Fruit fly (Drosophila melanogaster) whole organism, embryonic: ENCODE measurements around the gene CG4456.
A peak's percentile ranks its signal among the peaks of the same experiment; 100 is the strongest.

Experiments
- C15 ChIP-seq: fragments of 200-800 bp; sonication (Bioruptor generic); IDR thresholded peaks from 3 replicates; pipeline ENCODE4 v1.3.6; 2022; ENCODE audit warnings: missing biosample characterization, missing genetic modification characterization
- CG10209 ChIP-seq: fragments of 200-800 bp; sonication (Bioruptor generic); optimal IDR thresholded peaks from 3 replicates; lab custom pipeline; 2017; ENCODE audit warnings: missing biosample characterization, mild to moderate bottlenecking, missing genetic modification characterization, missing genetic modification reagents
- CG10321 ChIP-seq: fragments of 200-800 bp; sonication (Bioruptor generic); IDR thresholded peaks from 2 replicates; pipeline ENCODE4 v1.3.6; 2022; ENCODE audit warnings: missing biosample characterization, missing genetic modification characterization
- CG10565 ChIP-seq: fragments of 200-800 bp; sonication (Bioruptor generic); optimal IDR thresholded peaks from 3 replicates; lab custom pipeline; 2016; ENCODE audit warnings: missing biosample characterization, mild to moderate bottlenecking, missing genetic modification characterization
- CG12219 ChIP-seq: fragments of 200-800 bp; sonication (Bioruptor generic); optimal IDR thresholded peaks from 3 replicates; lab custom pipeline; 2018; ENCODE audit warnings: missing biosample characterization, mild to moderate bottlenecking, missing genetic modification characterization
- CG12299 ChIP-seq: fragments of 200-800 bp; sonication (Bioruptor generic); optimal IDR thresholded peaks from 2 replicates; lab custom pipeline; 2018; ENCODE audit warnings: missing biosample characterization, mild to moderate bottlenecking, missing genetic modification characterization
- CG12942 ChIP-seq: fragments of 200-800 bp; sonication (Bioruptor generic); optimal IDR thresholded peaks from 3 replicates; lab custom pipeline; 2016; ENCODE audit warnings: missing biosample characterization, missing genetic modification characterization
- CG13775 ChIP-seq: fragments of 200-800 bp; sonication (Bioruptor generic); optimal IDR thresholded peaks from 3 replicates; lab custom pipeline; 2017; ENCODE audit warnings: missing biosample characterization, mild to moderate bottlenecking, missing genetic modification characterization
- CG15269 ChIP-seq: fragments of 200-800 bp; sonication (Bioruptor generic); optimal IDR thresholded peaks from 2 replicates; lab custom pipeline; 2018; ENCODE audit warnings: missing biosample characterization, mild to moderate bottlenecking, missing genetic modification characterization, moderate library complexity
- CG15514 ChIP-seq: fragments of 200-800 bp; sonication (Bioruptor generic); optimal IDR thresholded peaks from 3 replicates; lab custom pipeline; 2017; ENCODE audit warnings: missing biosample characterization, missing genetic modification characterization, mild to moderate bottlenecking, moderate library complexity, missing genetic modification reagents
- CG17568 ChIP-seq: fragments of 200-800 bp; sonication (Bioruptor generic); optimal IDR thresholded peaks from 2 replicates; lab custom pipeline; 2018; ENCODE audit warnings: missing biosample characterization, mild to moderate bottlenecking, missing genetic modification characterization, moderate library complexity
- CG1832 ChIP-seq: fragments of 200-800 bp; sonication (Bioruptor generic); optimal IDR thresholded peaks from 2 replicates; lab custom pipeline; 2017; ENCODE audit warnings: missing biosample characterization, mild to moderate bottlenecking, missing genetic modification characterization, inconsistent platforms
- CG18764 ChIP-seq: fragments of 200-800 bp; sonication (Bioruptor generic); optimal IDR thresholded peaks from 3 replicates; lab custom pipeline; 2016; ENCODE audit warnings: missing biosample characterization, missing genetic modification characterization
- CG30020 ChIP-seq: fragments of 200-800 bp; optimal IDR thresholded peaks from 2 replicates; lab custom pipeline; 2019; ENCODE audit warnings: missing biosample characterization, mild to moderate bottlenecking, missing genetic modification characterization, moderate library complexity
- CG31388 ChIP-seq: fragments of 200-800 bp; sonication (Bioruptor generic); optimal IDR thresholded peaks from 2 replicates; lab custom pipeline; 2016; ENCODE audit warnings: missing biosample characterization, missing genetic modification characterization
- CG32772 ChIP-seq: fragments of 200-800 bp; sonication (Bioruptor generic); IDR thresholded peaks from 2 replicates; pipeline ENCODE4 v1.3.6; 2022; ENCODE audit warnings: missing biosample characterization, missing genetic modification characterization
- CG33213 ChIP-seq: fragments of 200-800 bp; sonication (Bioruptor generic); optimal IDR thresholded peaks from 3 replicates; lab custom pipeline; 2016; ENCODE audit warnings: missing biosample characterization, missing genetic modification characterization
- CG34224 ChIP-seq: fragments of 200-800 bp; sonication (Bioruptor generic); IDR thresholded peaks from 3 replicates; pipeline ENCODE4 v1.3.6; 2022; ENCODE audit warnings: missing biosample characterization, missing genetic modification characterization; ENCODE audit not compliant: partially characterized antibody
- CG42726 ChIP-seq: fragments of 200-800 bp; sonication (Bioruptor generic); IDR thresholded peaks from 2 replicates; pipeline ENCODE4 v1.3.6; 2022; ENCODE audit warnings: missing biosample characterization, missing genetic modification characterization; ENCODE audit not compliant: partially characterized antibody
- CG43689 ChIP-seq: fragments of 200-800 bp; sonication (Bioruptor generic); IDR thresholded peaks from 2 replicates; pipeline ENCODE4 v1.3.6; 2022; ENCODE audit warnings: missing biosample characterization, missing genetic modification characterization
- CG7357 ChIP-seq: fragments of 200-800 bp; sonication (Bioruptor generic); IDR thresholded peaks from 3 replicates; pipeline ENCODE4 v1.3.6; 2022; ENCODE audit warnings: missing biosample characterization, missing genetic modification characterization
- CG7745 ChIP-seq: fragments of 200-800 bp; sonication (Bioruptor generic); optimal IDR thresholded peaks from 2 replicates; lab custom pipeline; 2018; ENCODE audit warnings: missing biosample characterization, mild to moderate bottlenecking, missing genetic modification characterization, moderate library complexity
- CG8765 ChIP-seq: fragments of 200-800 bp; sonication (Bioruptor generic); IDR thresholded peaks from 2 replicates; pipeline ENCODE4 v1.3.6; 2022; ENCODE audit warnings: missing biosample characterization, missing genetic modification characterization
- CG9609 ChIP-seq: fragments of 200-800 bp; sonication (Bioruptor generic); optimal IDR thresholded peaks from 3 replicates; lab custom pipeline; 2016; ENCODE audit warnings: missing biosample characterization, missing genetic modification characterization
- CG9817 ChIP-seq: fragments of 200-800 bp; sonication (Bioruptor generic); optimal IDR thresholded peaks from 2 replicates; lab custom pipeline; 2018; ENCODE audit warnings: missing biosample characterization, mild to moderate bottlenecking, missing genetic modification characterization, moderate library complexity
- CG9932 ChIP-seq: fragments of 200-800 bp; sonication (Bioruptor generic); IDR thresholded peaks from 2 replicates; pipeline ENCODE4 v1.3.6; 2022; ENCODE audit warnings: missing biosample characterization, missing genetic modification characterization
- NFAT ChIP-seq: fragments of 200-800 bp; sonication (Bioruptor generic); IDR thresholded peaks from 2 replicates; pipeline ENCODE4 v1.3.6; 2022; ENCODE audit warnings: missing biosample characterization, missing genetic modification characterization
- NK7.1 ChIP-seq: fragments of 200-800 bp; sonication (Bioruptor generic); optimal IDR thresholded peaks from 3 replicates; lab custom pipeline; 2016; ENCODE audit warnings: missing biosample characterization, missing genetic modification characterization
- Optix ChIP-seq: fragments of 200-800 bp; sonication (Bioruptor generic); IDR thresholded peaks from 3 replicates; pipeline ENCODE4 v1.3.6; 2022; ENCODE audit warnings: missing biosample characterization, missing genetic modification characterization
- PHDP ChIP-seq: fragments of 200-800 bp; sonication (Bioruptor generic); optimal IDR thresholded peaks from 3 replicates; lab custom pipeline; 2018; ENCODE audit warnings: missing biosample characterization, mild to moderate bottlenecking, missing genetic modification characterization, moderate library complexity
- Scr ChIP-seq: fragments of 200-800 bp; sonication (Bioruptor generic); IDR thresholded peaks from 2 replicates; pipeline ENCODE4 v1.3.6; 2022; ENCODE audit warnings: missing biosample characterization, missing genetic modification characterization; ENCODE audit not compliant: partially characterized antibody
- Sry-β ChIP-seq: fragments of 200-800 bp; sonication (Bioruptor generic); optimal IDR thresholded peaks from 2 replicates; lab custom pipeline; 2018; ENCODE audit warnings: missing biosample characterization, mild to moderate bottlenecking, missing genetic modification characterization, moderate library complexity
- bbx ChIP-seq: fragments of 200-800 bp; sonication (Bioruptor generic); IDR thresholded peaks from 2 replicates; pipeline ENCODE4 v1.3.6; 2022; ENCODE audit warnings: missing biosample characterization, missing genetic modification characterization; ENCODE audit not compliant: partially characterized antibody
- bigmax ChIP-seq: fragments of 200-800 bp; sonication (Bioruptor generic); optimal IDR thresholded peaks from 2 replicates; lab custom pipeline; 2018; ENCODE audit warnings: missing biosample characterization, mild to moderate bottlenecking, missing genetic modification characterization
- caup ChIP-seq: fragments of 200-800 bp; sonication (Bioruptor generic); optimal IDR thresholded peaks from 3 replicates; lab custom pipeline; 2017; ENCODE audit warnings: missing biosample characterization, mild to moderate bottlenecking, missing genetic modification characterization, moderate library complexity; ENCODE audit not compliant: severe bottlenecking
- grn ChIP-seq: fragments of 200-800 bp; sonication (Bioruptor generic); optimal IDR thresholded peaks from 3 replicates; lab custom pipeline; 2017; ENCODE audit warnings: missing biosample characterization, missing genetic modification characterization
- gro ChIP-seq: fragments of 200-800 bp; sonication (Bioruptor generic); optimal IDR thresholded peaks from 2 replicates; lab custom pipeline; 2016; ENCODE audit warnings: missing biosample characterization, missing genetic modification characterization
- gsb ChIP-seq: fragments of 200-800 bp; sonication (Bioruptor generic); IDR thresholded peaks from 2 replicates; pipeline ENCODE4 v1.3.6; 2022; ENCODE audit warnings: missing biosample characterization, missing genetic modification characterization
- ham ChIP-seq: fragments of 200-800 bp; sonication (Bioruptor generic); IDR thresholded peaks from 2 replicates; pipeline ENCODE4 v1.3.6; 2022; ENCODE audit warnings: missing biosample characterization, missing genetic modification characterization
- hbn ChIP-seq: fragments of 200-800 bp; sonication (Bioruptor generic); IDR thresholded peaks from 2 replicates; pipeline ENCODE4 v1.3.6; 2022; ENCODE audit warnings: missing biosample characterization, missing genetic modification characterization; ENCODE audit not compliant: partially characterized antibody
- jing ChIP-seq: fragments of 200-800 bp; sonication (Bioruptor generic); optimal IDR thresholded peaks from 2 replicates; lab custom pipeline; 2018; ENCODE audit warnings: missing biosample characterization, mild to moderate bottlenecking, missing genetic modification characterization
- kah ChIP-seq: fragments of 200-800 bp; sonication (Bioruptor generic); optimal IDR thresholded peaks from 2 replicates; lab custom pipeline; 2018; ENCODE audit warnings: missing biosample characterization, mild to moderate bottlenecking, missing genetic modification characterization
- klu ChIP-seq: fragments of 200-800 bp; sonication (Bioruptor generic); IDR thresholded peaks from 2 replicates; pipeline ENCODE4 v1.3.6; 2022; ENCODE audit warnings: missing biosample characterization, missing genetic modification characterization
- pan ChIP-seq, 4 experiments: fragments of >200 bp in 3 of 4; fragments of 200-800 bp in 1 of 4; sonication (Bioruptor generic) in 1 of 4; optimal IDR thresholded peaks in 3 of 4; IDR thresholded peaks in 1 of 4; 2 replicates each; pipeline versions ENCODE4 v1.3.6 to Lab custom; 2017 to 2022; ENCODE audit warnings: missing biosample characterization in 2 of 4, missing genetic modification characterization in 2 of 4, mixed read lengths in 1 of 4
- so ChIP-seq: fragments of 200-800 bp; sonication (Bioruptor generic); IDR thresholded peaks from 3 replicates; pipeline ENCODE4 v1.3.6; 2022; ENCODE audit warnings: missing biosample characterization, missing genetic modification characterization
- stc ChIP-seq: fragments of 200-800 bp; sonication (Bioruptor generic); IDR thresholded peaks from 2 replicates; pipeline ENCODE4 v1.3.6; 2022; ENCODE audit warnings: missing biosample characterization, missing genetic modification characterization
- tup ChIP-seq: fragments of 200-800 bp; sonication (Bioruptor generic); optimal IDR thresholded peaks from 2 replicates; lab custom pipeline; 2016; ENCODE audit warnings: missing biosample characterization, mild to moderate bottlenecking, missing genetic modification characterization, moderate library complexity

Gene CG4456

dm6 chr3L:9422636-9423419 is 50.3 kb downstream of the CG4456 start, which contains the start of gene aay (continued):
- TF ChIP-seq CG12219 (GFP tag; lab: Kevin White, UChicago) (peak; percentile 98), Scr (GFP tag; lab: Robert Waterston, UW) (no peak), CG7745 (tag; lab: Kevin White, UChicago) (peak; percentile 88), CG15514 (peak; percentile 94), so (GFP tag; lab: Robert Waterston, UW) (peak; percentile 98), CG10321 (GFP tag; lab: Robert Waterston, UW) (peak; percentile 86), CG9609 (GFP tag; lab: Kevin White, UChicago) (peak; percentile 97), CG7357 (GFP tag; lab: Robert Waterston, UW) (peak; percentile 91), stc (GFP tag; lab: Robert Waterston, UW) (peak; percentile 98), CG8765 (peak; percentile 98), CG10209 (GFP tag; lab: Kevin White, UChicago) (peak; percentile 99), C15 (GFP tag; lab: Robert Waterston, UW) (peak; percentile 95), CG18764 (GFP tag; lab: Kevin White, UChicago) (peak; percentile 98), CG43689 (GFP tag; lab: Robert Waterston, UW) (peak; percentile 90), CG33213 (GFP tag; lab: Kevin White, UChicago) (peak; percentile 98), NK7.1 (GFP tag; lab: Kevin White, UChicago) (peak; percentile 97), CG34224 (GFP tag; lab: Robert Waterston, UW) (peak; percentile 57; the same call in 2 of the 3 replicates), grn (GFP tag; lab: Kevin White, UChicago) (peak; percentile 100), CG15269 (tag; lab: Kevin White, UChicago) (peak; percentile 99), CG12299 (peak; percentile 99), CG31388 (GFP tag; lab: Kevin White, UChicago) (peak; percentile 96), klu (GFP tag; lab: Robert Waterston, UW) (peak; percentile 97), CG1832 (GFP tag; lab: Kevin White, UChicago) (no peak), CG42726 (GFP tag; lab: Robert Waterston, UW) (no peak; the same call in 1 of the 2 replicates), CG9932 (GFP tag; lab: Robert Waterston, UW) (peak; percentile 97), CG13775 (GFP tag; lab: Kevin White, UChicago) (peak; percentile 99), jing (GFP tag; lab: Kevin White, UChicago) (peak; percentile 97), CG12942 (GFP tag; lab: Kevin White, UChicago) (peak; percentile 99), CG10565 (GFP tag; lab: Kevin White, UChicago) (peak; percentile 95), CG30020 (tag; lab: Kevin White, UChicago) (peak; percentile 89), pan (optimal IDR thresholded peaks at IDR 0.05; lab: Kevin White, UChicago) (no peak), pan (GFP tag; optimal IDR thresholded peaks at IDR 0.05 in 1 of 2, IDR thresholded peaks at IDR 0.05 in 1 of 2) (peak in 1 of 2 experiments; percentile 98), Sry-β (peak; percentile 76), CG9817 (tag; lab: Kevin White, UChicago) (peak; percentile 98), bigmax (GFP tag; lab: Kevin White, UChicago) (peak; percentile 82), gro (peak; percentile 98), PHDP (tag; lab: Kevin White, UChicago) (peak; percentile 99), CG17568 (GFP tag; lab: Kevin White, UChicago) (peak; percentile 99), NFAT (GFP tag; lab: Robert Waterston, UW) (peak; percentile 92), ham (GFP tag; lab: Robert Waterston, UW) (peak; percentile 92), CG32772 (peak; percentile 98), gsb (GFP tag; lab: Robert Waterston, UW) (peak; percentile 96), kah (peak; percentile 97), bbx (GFP tag; lab: Robert Waterston, UW) (0 out of 2 replicates have a peak, but pooled peaks have one; percentile 40), caup (GFP tag; lab: Kevin White, UChicago) (peak; percentile 99), Optix (GFP tag; lab: Robert Waterston, UW) (peak; percentile 95), tup (GFP tag; lab: Kevin White, UChicago) (peak; percentile 97), hbn (no peak)
